Fruit fly (Drosophila melanogaster): ENCODE data around the gene snRNP-U1-70K.

snRNP-U1-70K gene

DNA sequence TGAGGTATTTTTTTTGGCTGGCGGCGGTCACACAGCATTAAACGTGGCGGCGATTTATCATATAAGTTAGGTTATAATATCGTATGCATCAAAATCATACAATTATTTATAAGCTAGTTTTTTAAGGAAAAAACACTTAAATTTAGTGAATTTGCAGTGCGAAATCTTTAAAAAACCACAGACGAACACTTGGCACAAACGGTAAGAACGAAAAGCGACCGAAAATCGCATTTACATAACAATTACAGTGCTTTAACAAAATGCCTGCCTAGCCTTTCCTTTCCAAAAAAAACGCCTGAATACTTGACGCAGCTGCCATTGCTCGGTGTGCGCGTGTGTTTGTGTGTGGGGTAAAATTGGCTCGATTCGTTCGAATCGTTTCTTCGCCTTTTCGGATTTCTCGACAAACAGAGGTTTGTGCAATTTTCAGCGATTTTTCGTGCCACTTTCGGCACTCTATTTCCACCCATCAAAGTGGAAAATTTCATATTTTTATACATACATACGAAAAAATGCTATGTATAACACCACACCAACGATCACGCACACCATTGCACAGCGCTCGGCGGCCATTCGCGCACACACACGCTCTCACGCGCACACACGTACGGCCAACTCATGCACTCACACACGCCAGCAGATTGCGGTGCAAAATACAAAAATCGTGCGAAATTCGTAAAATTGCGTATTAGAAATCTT, 50.7 kb downstream of the snRNP-U1-70K start, which contains the start of gene Hrb27C (continued):
- TF ChIP-seq cg (GFP tag; optimal IDR thresholded peaks at IDR 0.05) (peak; percentile 97), gcm (GFP tag; optimal IDR thresholded peaks at IDR 0.05) (no peak), gfzf (GFP tag; optimal IDR thresholded peaks at IDR 0.05) (peak; percentile 26), Bgb (GFP tag; IDR thresholded peaks at IDR 0.05; ENCODE audit: partially characterized antibody) (peak; percentile 40; the same call in 1 of the 2 replicates), salm (tag; optimal IDR thresholded peaks at IDR 0.05) (peak; percentile 9), CG8924 (tag; optimal IDR thresholded peaks at IDR 0.05) (peak; percentile 15), YL-1 (GFP tag; optimal IDR thresholded peaks at IDR 0.05) (peak; percentile 74), dm (GFP tag; optimal IDR thresholded peaks at IDR 0.05) (peak; percentile 66), Hmr (GFP tag; optimal IDR thresholded peaks at IDR 0.05) (peak; percentile 10), Adf1 (GFP tag; IDR thresholded peaks at IDR 0.05) (0 out of 2 replicates have a peak, but pooled peaks have one; percentile 7), sqz (GFP tag; optimal IDR thresholded peaks at IDR 0.05) (peak; percentile 57), phol (tag; optimal IDR thresholded peaks at IDR 0.05) (peak; percentile 12)

DNA sequence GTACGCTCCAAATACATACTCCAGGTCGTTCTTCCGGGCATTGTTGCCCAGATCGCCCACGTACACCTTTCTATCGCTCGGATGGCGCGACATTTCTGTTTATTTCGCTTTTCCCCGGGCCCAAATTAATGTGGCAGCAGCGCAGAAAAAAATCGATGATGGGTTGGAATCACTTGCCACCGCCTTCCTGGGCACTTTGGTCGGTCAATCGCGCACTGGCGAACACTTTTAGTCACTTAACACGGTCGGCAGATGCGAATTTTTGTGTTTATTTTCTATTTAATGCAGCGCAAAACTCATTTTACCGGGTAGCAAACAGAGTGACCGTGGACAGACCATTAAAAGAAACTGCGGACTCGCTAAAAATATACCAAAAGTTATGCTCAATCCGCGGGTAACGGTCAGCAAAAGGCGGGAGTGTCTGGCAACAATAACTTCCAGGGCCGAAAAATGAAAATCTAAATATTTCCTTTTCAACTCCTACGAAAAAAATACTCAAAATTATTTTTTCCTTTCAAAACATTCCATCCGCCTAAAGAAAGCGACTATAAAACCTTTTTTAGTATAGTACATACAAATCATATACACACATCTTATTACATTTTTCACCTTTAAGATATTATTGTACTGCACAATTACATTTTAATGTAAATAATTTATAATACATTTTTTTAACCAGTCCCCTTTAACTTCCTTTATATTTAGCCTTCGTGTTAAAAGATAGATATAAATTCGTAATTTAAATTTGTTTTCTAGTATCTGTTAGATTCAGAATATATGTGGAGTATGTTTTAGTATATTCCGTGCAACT, 51.5 kb downstream of the snRNP-U1-70K start, which contains the start of gene x16:
TSS of gene x16 (minus strand) at position 361 of the 811 bp plus-strand sequence.
- TF ChIP-seq exex (tag; optimal IDR thresholded peaks at IDR 0.05) (no peak), cwo (GFP tag; optimal IDR thresholded peaks at IDR 0.05) (no peak), bbx (GFP tag; IDR thresholded peaks at IDR 0.05; ENCODE audit: partially characterized antibody) (no peak), Sry-δ (GFP tag; optimal IDR thresholded peaks at IDR 0.05) (peak; percentile 5), CG7928 (GFP tag; optimal IDR thresholded peaks at IDR 0.05) (peak; percentile 83), Dek (tag; optimal IDR thresholded peaks at IDR 0.05) (no peak), Doc2 (GFP tag; IDR thresholded peaks at IDR 0.05) (no peak), Myb (GFP tag; optimal IDR thresholded peaks at IDR 0.05) (peak; percentile 68), CG10565 (GFP tag; optimal IDR thresholded peaks at IDR 0.05) (no peak), CG3838 (GFP tag; optimal IDR thresholded peaks at IDR 0.05) (no peak), scrt (GFP tag; optimal IDR thresholded peaks at IDR 0.05) (no peak), jigr1 (GFP tag; IDR thresholded peaks at IDR 0.05) (no peak), Nf-YC (tag; optimal IDR thresholded peaks at IDR 0.05) (no peak), CG3847 (GFP tag; IDR thresholded peaks at IDR 0.05) (peak; percentile 36; the same call in 1 of the 2 replicates), CG11456 (GFP tag; IDR thresholded peaks at IDR 0.05) (no peak), CG31388 (GFP tag; optimal IDR thresholded peaks at IDR 0.05) (no peak), CG2120 (GFP tag; optimal IDR thresholded peaks at IDR 0.05) (peak; percentile 11), gsb-n (tag; optimal IDR thresholded peaks at IDR 0.05) (peak; percentile 16), sisA (GFP tag; IDR thresholded peaks at IDR 0.05) (0 out of 2 replicates have a peak, but pooled peaks have one; percentile 10), CG12391 (tag; optimal IDR thresholded peaks at IDR 0.05) (peak; percentile 18), Usf (GFP tag; optimal IDR thresholded peaks at IDR 0.05) (no peak), tx (GFP tag; optimal IDR thresholded peaks at IDR 0.05) (no peak), PHDP (tag; optimal IDR thresholded peaks at IDR 0.05) (no peak), CG11504 (tag; optimal IDR thresholded peaks at IDR 0.05) (peak; percentile 35), Bgb (GFP tag; IDR thresholded peaks at IDR 0.05; ENCODE audit: partially characterized antibody) (no peak), NFAT (GFP tag; IDR thresholded peaks at IDR 0.05) (0 out of 2 replicates have a peak, but pooled peaks have one; percentile 10), crc (GFP tag; optimal IDR thresholded peaks at IDR 0.05) (no peak), Max (GFP tag; optimal IDR thresholded peaks at IDR 0.05) (no peak), H15 (GFP tag; IDR thresholded peaks at IDR 0.05) (no peak), Xrp1 (GFP tag; IDR thresholded peaks at IDR 0.05) (no peak), CG11696 (GFP tag; IDR thresholded peaks at IDR 0.05) (no peak), pb (GFP tag; optimal IDR thresholded peaks at IDR 0.05) (no peak), CG1529 (GFP tag; optimal IDR thresholded peaks at IDR 0.05) (no peak), ara (GFP tag; IDR thresholded peaks at IDR 0.05) (no peak), onecut (GFP tag; IDR thresholded peaks at IDR 0.05) (peak; percentile 80), Rfx (GFP tag; IDR thresholded peaks at IDR 0.05) (peak; percentile 18; the same call in 1 of the 2 replicates)
